Fruit fly (Drosophila melanogaster) whole organism, wandering third instar larva: Measurements from ENCODE around the gene CG17118.

Source experiments
- CG32264 ChIP-seq: fragments of 200-800 bp; sonication (Bioruptor generic); optimal IDR thresholded peaks from 2 replicates; lab custom pipeline; 2016; ENCODE audit warnings: missing biosample characterization, missing genetic modification characterization
- CrebA ChIP-seq: fragments of 200-800 bp; sonication (Bioruptor generic); optimal IDR thresholded peaks from 2 replicates; lab custom pipeline; 2016; ENCODE audit warnings: missing biosample characterization, mild to moderate bottlenecking, missing genetic modification characterization, borderline replicate concordance
- Dfd ChIP-seq: fragments of >200 bp; optimal IDR thresholded peaks from 2 replicates; lab custom pipeline; 2017; ENCODE audit warnings: missing biosample characterization, missing genetic modification characterization
- Dif ChIP-seq: fragments of 200-275, 200-300 bp; sonication (Bioruptor generic); optimal IDR thresholded peaks from 2 replicates; lab custom pipeline; 2018; ENCODE audit warnings: missing biosample characterization, missing genetic modification characterization; ENCODE audit not compliant: partially characterized antibody
- GATAd ChIP-seq: sonication (Bioruptor generic); optimal IDR thresholded peaks from 2 replicates; lab custom pipeline; 2016; ENCODE audit warnings: missing biosample characterization, missing genetic modification characterization
- HLH106 ChIP-seq: fragments of 200-800 bp; optimal IDR thresholded peaks from 3 replicates; lab custom pipeline; 2019; ENCODE audit warnings: missing biosample characterization, mild to moderate bottlenecking, missing genetic modification characterization, moderate library complexity
- Hnf4 ChIP-seq: fragments of 200-800 bp; sonication (Bioruptor generic); optimal IDR thresholded peaks from 2 replicates; lab custom pipeline; 2016; ENCODE audit warnings: missing biosample characterization, mild to moderate bottlenecking, missing genetic modification characterization
- Hr78 ChIP-seq: fragments of >200 bp; optimal IDR thresholded peaks from 2 replicates; lab custom pipeline; 2017; ENCODE audit warnings: missing biosample characterization, missing genetic modification characterization
- Hr83 ChIP-seq: fragments of 200-300 bp; sonication (Bioruptor generic); optimal IDR thresholded peaks from 2 replicates; lab custom pipeline; 2016; ENCODE audit warnings: missing biosample characterization, mild to moderate bottlenecking, missing genetic modification characterization, moderate library complexity; ENCODE audit not compliant: poor library complexity, severe bottlenecking
- Jra ChIP-seq: sonication (Bioruptor generic); optimal IDR thresholded peaks from 2 replicates; lab custom pipeline; 2016; ENCODE audit warnings: missing biosample characterization, missing genetic modification characterization
- Mio ChIP-seq: sonication (Bioruptor generic); optimal IDR thresholded peaks from 2 replicates; lab custom pipeline; 2016; ENCODE audit warnings: missing biosample characterization, missing genetic modification characterization
- N ChIP-seq: fragments of >200 bp; optimal IDR thresholded peaks from 2 replicates; lab custom pipeline; 2018; ENCODE audit warnings: missing biosample characterization, missing external identifiers, missing genetic modification characterization
- OdsH ChIP-seq: fragments of 200-800 bp; sonication (Bioruptor generic); optimal IDR thresholded peaks from 2 replicates; lab custom pipeline; 2016; ENCODE audit warnings: missing biosample characterization, mild to moderate bottlenecking, missing genetic modification characterization
- Rel ChIP-seq, 2 experiments: fragments of 200-800 bp; sonication (Bioruptor generic) in 1 of 2; optimal IDR thresholded peaks; 2 replicates in 1 of 2; 3 replicates in 1 of 2; lab custom pipeline; 2016 to 2019; ENCODE audit warnings: mild to moderate bottlenecking in 2 of 2, missing biosample characterization in 2 of 2, missing genetic modification characterization in 2 of 2, moderate library complexity in 1 of 2
- Sp1 ChIP-seq: fragments of 200-800 bp; sonication (Bioruptor generic); optimal IDR thresholded peaks from 3 replicates; lab custom pipeline; 2019; ENCODE audit warnings: missing biosample characterization, mild to moderate bottlenecking, missing genetic modification characterization, moderate library complexity
- Vsx2 ChIP-seq: fragments of 200-300, 225-300 bp; sonication (Bioruptor generic); optimal IDR thresholded peaks from 2 replicates; lab custom pipeline; 2018; ENCODE audit warnings: missing biosample characterization, missing genetic modification characterization; ENCODE audit not compliant: partially characterized antibody
- br ChIP-seq: fragments of 200-800 bp; sonication (Bioruptor generic); optimal IDR thresholded peaks from 2 replicates; lab custom pipeline; 2016; ENCODE audit warnings: missing biosample characterization, missing genetic modification characterization
- brk ChIP-seq: fragments of 200-800 bp; sonication (Bioruptor generic); optimal IDR thresholded peaks from 2 replicates; lab custom pipeline; 2016; ENCODE audit warnings: missing biosample characterization, mild to moderate bottlenecking, missing genetic modification characterization
- dl ChIP-seq, 2 experiments: fragments of 175-275, 200-275 bp in 1 of 2; fragments of 200-275 bp in 1 of 2; sonication (Bioruptor generic); optimal IDR thresholded peaks; lab custom pipeline; 2018; ENCODE audit warnings: mild to moderate bottlenecking in 2 of 2, missing biosample characterization in 2 of 2, missing genetic modification characterization in 2 of 2, moderate library complexity in 2 of 2; ENCODE audit not compliant: partially characterized antibody in 2 of 2, insufficient read depth in 1 of 2
- dmrt93B ChIP-seq: fragments of 200-800 bp; sonication (Bioruptor generic); optimal IDR thresholded peaks from 2 replicates; lab custom pipeline; 2018; ENCODE audit warnings: missing biosample characterization, mild to moderate bottlenecking, missing genetic modification characterization
- foxo ChIP-seq, 2 experiments: fragments of 200-800 bp; sonication (Bioruptor generic); optimal IDR thresholded peaks; 2 replicates in 1 of 2; 3 replicates in 1 of 2; lab custom pipeline; 2016 to 2017; ENCODE audit warnings: missing biosample characterization in 2 of 2, missing genetic modification characterization in 2 of 2
- fru ChIP-seq: fragments of 200-800 bp; sonication (Bioruptor generic); optimal IDR thresholded peaks from 3 replicates; lab custom pipeline; 2016; ENCODE audit warnings: missing biosample characterization, mild to moderate bottlenecking, missing genetic modification characterization
- h ChIP-seq: fragments of 200-800 bp; sonication (Bioruptor generic); optimal IDR thresholded peaks from 3 replicates; lab custom pipeline; 2016; ENCODE audit warnings: missing biosample characterization, mild to moderate bottlenecking, missing genetic modification characterization
- jim ChIP-seq: fragments of 175-275, 200-325 bp; sonication (Bioruptor generic); optimal IDR thresholded peaks from 2 replicates; lab custom pipeline; 2016; ENCODE audit warnings: missing biosample characterization, mild to moderate bottlenecking, missing genetic modification characterization
- lola ChIP-seq: fragments of >200 bp; optimal IDR thresholded peaks from 2 replicates; lab custom pipeline; 2017; ENCODE audit warnings: missing biosample characterization, missing genetic modification characterization
- pan ChIP-seq: fragments of >200 bp; optimal IDR thresholded peaks from 2 replicates; lab custom pipeline; 2017
- psq ChIP-seq: fragments of 200-800 bp; sonication (Bioruptor generic); optimal IDR thresholded peaks from 3 replicates; lab custom pipeline; 2017; ENCODE audit warnings: missing biosample characterization, mild to moderate bottlenecking, missing genetic modification characterization, moderate library complexity
- sage ChIP-seq: fragments of 200-800 bp; sonication (Bioruptor generic); optimal IDR thresholded peaks from 2 replicates; lab custom pipeline; 2016; ENCODE audit warnings: missing biosample characterization, mild to moderate bottlenecking, missing genetic modification characterization
- sv ChIP-seq: fragments of 200-800 bp; sonication (Bioruptor generic); optimal IDR thresholded peaks from 3 replicates; lab custom pipeline; 2016; ENCODE audit warnings: missing biosample characterization, missing genetic modification characterization
- tai ChIP-seq: sonication (Bioruptor generic); optimal IDR thresholded peaks from 2 replicates; lab custom pipeline; 2016; ENCODE audit warnings: missing biosample characterization, missing genetic modification characterization
- usp ChIP-seq: fragments of >200 bp; optimal IDR thresholded peaks from 2 replicates; lab custom pipeline; 2017; ENCODE audit warnings: missing biosample characterization, missing genetic modification characterization
- woc ChIP-seq: sonication (Bioruptor generic); optimal IDR thresholded peaks from 2 replicates; lab custom pipeline; 2016; ENCODE audit warnings: missing biosample characterization, mild to moderate bottlenecking, missing genetic modification characterization

The CG17118 gene

dm6 chr2L:10703281-10703680 lies 26.8 kb upstream of the CG17118 start, which contains the start of gene CG6415 (continued):
- TF ChIP-seq N (GFP tag; lab: Kevin White, UChicago), result no peak
- TF ChIP-seq Sp1 (GFP tag; lab: Kevin White, UChicago), result peak; percentile 67
- TF ChIP-seq Hr83 (GFP tag; lab: Kevin White, UChicago), result no peak
- TF ChIP-seq br, result peak; percentile 81
- TF ChIP-seq Jra, result peak; percentile 39
- peak; percentile 38 for TF ChIP-seq CG32264 (GFP tag; lab: Kevin White, UChicago)
- no peak for TF ChIP-seq usp
- TF ChIP-seq sv, result peak; percentile 52
- peak; percentile 47 for TF ChIP-seq brk (GFP tag; lab: Kevin White, UChicago)
- TF ChIP-seq psq, result peak; percentile 55
- no peak for TF ChIP-seq lola (GFP tag; lab: Kevin White, UChicago)
- peak; percentile 35 for TF ChIP-seq woc (GFP tag; lab: Kevin White, UChicago)
- peak; percentile 82 for TF ChIP-seq HLH106 (tag; lab: Kevin White, UChicago)
- TF ChIP-seq Mio (GFP tag; lab: Kevin White, UChicago), result no peak
- peak; percentile 84 for TF ChIP-seq OdsH (GFP tag; lab: Kevin White, UChicago)
- no peak for TF ChIP-seq CrebA (GFP tag; lab: Kevin White, UChicago)
- TF ChIP-seq fru (GFP tag; lab: Kevin White, UChicago), result peak; percentile 86
- no peak for TF ChIP-seq Dif (GFP tag; lab: Kevin White, UChicago)
- TF ChIP-seq, all 38 proteins: peak for 18

DNA sequence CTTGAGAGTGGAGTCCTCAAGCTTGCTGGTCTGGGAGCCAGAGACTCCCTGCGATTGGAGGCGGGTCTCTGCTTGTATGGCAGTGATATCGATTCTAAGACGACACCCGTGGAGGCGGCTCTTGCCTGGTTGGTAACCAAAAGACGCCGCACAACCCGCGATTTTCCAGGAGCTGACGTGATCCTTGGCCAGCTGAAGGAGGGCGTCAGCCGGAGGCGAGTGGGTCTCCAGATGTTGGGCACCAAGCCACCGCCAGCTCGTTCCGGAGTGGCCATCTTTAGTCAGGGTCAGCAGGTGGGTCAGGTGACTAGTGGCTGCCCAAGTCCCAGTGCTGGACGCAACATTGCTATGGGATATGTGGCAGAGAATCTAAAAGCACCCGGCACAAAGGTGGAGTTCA lies 25.6 kb upstream of the CG17118 start:
- TF ChIP-seq Mio (GFP tag; lab: Kevin White, UChicago), result no peak
- TF ChIP-seq usp, result no peak
- no peak for TF ChIP-seq Dfd (GFP tag; lab: Kevin White, UChicago)
- no peak for TF ChIP-seq h (GFP tag; lab: Kevin White, UChicago)
- TF ChIP-seq brk (GFP tag; lab: Kevin White, UChicago), result no peak
- TF ChIP-seq Vsx2 (GFP tag; lab: Kevin White, UChicago), result no peak
- no peak for TF ChIP-seq jim (GFP tag; lab: Kevin White, UChicago)
- no peak for TF ChIP-seq dmrt93B
- TF ChIP-seq fru (GFP tag; lab: Kevin White, UChicago), result no peak
- no peak for TF ChIP-seq dl (GFP tag; optimal IDR thresholded peaks at IDR 0.05; lab: Kevin White, UChicago; ENCODE audit: insufficient read depth in 1 of 2, partially characterized antibody in 2 of 2)
- TF ChIP-seq foxo (GFP tag; optimal IDR thresholded peaks at IDR 0.05; lab: Kevin White, UChicago), result no peak
- no peak for TF ChIP-seq sage
- no peak for TF ChIP-seq OdsH (GFP tag; lab: Kevin White, UChicago)
- TF ChIP-seq GATAd (GFP tag; lab: Kevin White, UChicago), result no peak
- no peak for TF ChIP-seq psq
- TF ChIP-seq br, result no peak
- TF ChIP-seq sv, result no peak

- TF ChIP-seq pan (lab: Kevin White, UChicago), result no peak
- no peak for TF ChIP-seq brk (GFP tag; lab: Kevin White, UChicago)
- no peak for TF ChIP-seq Mio (GFP tag; lab: Kevin White, UChicago)
- TF ChIP-seq tai, result no peak
- TF ChIP-seq lola (GFP tag; lab: Kevin White, UChicago), result no peak
These were observed 23.8 kb upstream of the CG17118 start for dm6 chr2L:10706267-10706666.

- TF ChIP-seq Hnf4 (GFP tag; lab: Kevin White, UChicago) (no peak), Hr78 (GFP tag; lab: Kevin White, UChicago) (no peak), Hr83 (GFP tag; lab: Kevin White, UChicago) (no peak), Rel (GFP tag; optimal IDR thresholded peaks at IDR 0.05; lab: Kevin White, UChicago) (no peak), Rel (tag; optimal IDR thresholded peaks at IDR 0.05; lab: Kevin White, UChicago) (no peak), woc (GFP tag; lab: Kevin White, UChicago) (no peak), psq (no peak), Dfd (GFP tag; lab: Kevin White, UChicago) (peak; percentile 83)
These were observed 22.0 kb upstream of the CG17118 start for dm6 chr2L:10708089-10708488.
